Fruit fly (Drosophila melanogaster) whole organism, prepupa: ENCODE data around the gene PAN3.

ENCODE experiments used
- Blimp-1 ChIP-seq: fragments of 200-800 bp; sonication (Bioruptor generic); optimal IDR thresholded peaks from 3 replicates; lab custom pipeline; 2017; ENCODE audit warnings: missing biosample characterization, missing genetic modification characterization, mild to moderate bottlenecking, moderate library complexity, missing genetic modification reagents
- CG10631 ChIP-seq: fragments of 200-800 bp; sonication (Bioruptor generic); optimal IDR thresholded peaks from 2 replicates; lab custom pipeline; 2016; ENCODE audit warnings: missing biosample characterization, missing genetic modification characterization
- CG10669 ChIP-seq: fragments of 200-800 bp; sonication (Bioruptor generic); optimal IDR thresholded peaks from 3 replicates; lab custom pipeline; 2018; ENCODE audit warnings: missing biosample characterization, mild to moderate bottlenecking, missing genetic modification characterization, moderate library complexity
- CG11294 ChIP-seq: fragments of 200-800 bp; sonication (Bioruptor generic); IDR thresholded peaks from 2 replicates; pipeline ENCODE4 v1.3.6; 2022; ENCODE audit warnings: missing biosample characterization, missing genetic modification characterization
- CG11762 ChIP-seq: fragments of 200-800 bp; sonication (Bioruptor generic); optimal IDR thresholded peaks from 3 replicates; lab custom pipeline; 2016; ENCODE audit warnings: missing biosample characterization, missing genetic modification characterization; ENCODE audit not compliant: insufficient read depth
- CG11902 ChIP-seq: fragments of 200-800 bp; sonication (Bioruptor generic); optimal IDR thresholded peaks from 3 replicates; lab custom pipeline; 2016; ENCODE audit warnings: missing biosample characterization, missing genetic modification characterization
- CG15336 ChIP-seq: fragments of 200-800 bp; sonication (Bioruptor generic); IDR thresholded peaks from 2 replicates; pipeline ENCODE4 v1.3.6; 2022; ENCODE audit warnings: missing biosample characterization, missing genetic modification characterization
- CG16779 ChIP-seq: fragments of 200-800 bp; sonication (Bioruptor generic); optimal IDR thresholded peaks from 3 replicates; lab custom pipeline; 2017; ENCODE audit warnings: missing biosample characterization, mild to moderate bottlenecking, missing genetic modification characterization
- CG3032 ChIP-seq: fragments of 200-800 bp; optimal IDR thresholded peaks from 2 replicates; lab custom pipeline; 2019; ENCODE audit warnings: missing biosample characterization, mild to moderate bottlenecking, missing genetic modification characterization, moderate library complexity
- CG31627 ChIP-seq: fragments of 200-800 bp; sonication (Bioruptor generic); optimal IDR thresholded peaks from 3 replicates; lab custom pipeline; 2016; ENCODE audit warnings: missing biosample characterization, missing genetic modification characterization
- CG32006 ChIP-seq: fragments of 200-800 bp; sonication (Bioruptor generic); optimal IDR thresholded peaks from 3 replicates; lab custom pipeline; 2017; ENCODE audit warnings: missing biosample characterization, mild to moderate bottlenecking, missing genetic modification characterization
- CG34406 ChIP-seq: fragments of 200-800 bp; sonication (Bioruptor generic); optimal IDR thresholded peaks from 3 replicates; lab custom pipeline; 2016; ENCODE audit warnings: missing biosample characterization, missing genetic modification characterization
- CG3919 ChIP-seq: fragments of 200-800 bp; sonication (Bioruptor generic); optimal IDR thresholded peaks from 3 replicates; lab custom pipeline; 2016; ENCODE audit warnings: missing biosample characterization, missing genetic modification characterization
- CG6163 ChIP-seq: fragments of 200-800 bp; sonication (Bioruptor generic); IDR thresholded peaks from 3 replicates; pipeline ENCODE4 v1.3.6; 2022; ENCODE audit warnings: missing biosample characterization, missing genetic modification characterization
- CG6276 ChIP-seq: fragments of 200-800 bp; sonication (Bioruptor generic); optimal IDR thresholded peaks from 2 replicates; lab custom pipeline; 2017; ENCODE audit warnings: missing biosample characterization, mild to moderate bottlenecking, missing genetic modification characterization
- CG6792 ChIP-seq: fragments of 200-800 bp; sonication (Bioruptor generic); optimal IDR thresholded peaks from 3 replicates; lab custom pipeline; 2016; ENCODE audit warnings: missing biosample characterization, missing genetic modification characterization
- CG6808 ChIP-seq: fragments of 200-800 bp; sonication (Bioruptor generic); optimal IDR thresholded peaks from 3 replicates; lab custom pipeline; 2017; ENCODE audit warnings: missing biosample characterization, missing genetic modification characterization, mild to moderate bottlenecking, moderate library complexity, missing genetic modification reagents
- CG7368 ChIP-seq: fragments of 200-800 bp; sonication (Bioruptor generic); optimal IDR thresholded peaks from 3 replicates; lab custom pipeline; 2016; ENCODE audit warnings: missing biosample characterization, missing genetic modification characterization
- CG8119 ChIP-seq: fragments of 200-800 bp; sonication (Bioruptor generic); IDR thresholded peaks from 3 replicates; pipeline ENCODE4 v1.3.6; 2022; ENCODE audit warnings: missing biosample characterization, missing genetic modification characterization
- CG8319 ChIP-seq: fragments of 200-800 bp; sonication (Bioruptor generic); optimal IDR thresholded peaks from 3 replicates; lab custom pipeline; 2016; ENCODE audit warnings: missing biosample characterization, missing genetic modification characterization
- CG8632 ChIP-seq: fragments of 200-800 bp; sonication (Bioruptor generic); optimal IDR thresholded peaks from 3 replicates; lab custom pipeline; 2016; ENCODE audit warnings: missing biosample characterization, missing genetic modification characterization
- CG9139 ChIP-seq: fragments of 200-800 bp; sonication (Bioruptor generic); optimal IDR thresholded peaks from 3 replicates; lab custom pipeline; 2017; ENCODE audit warnings: missing biosample characterization, mild to moderate bottlenecking, missing genetic modification characterization
- Eip75B ChIP-seq: fragments of 200-800 bp; sonication (Bioruptor generic); optimal IDR thresholded peaks from 3 replicates; lab custom pipeline; 2016; ENCODE audit warnings: missing biosample characterization, missing genetic modification characterization
- Eip78C ChIP-seq: fragments of 200-800 bp; sonication (Bioruptor generic); peaks from one replicate; lab custom pipeline; 2016; ENCODE audit warnings: missing biosample characterization, missing genetic modification characterization
- Ets21C ChIP-seq: fragments of 200-800 bp; sonication (Bioruptor generic); optimal IDR thresholded peaks from 3 replicates; lab custom pipeline; 2016; ENCODE audit warnings: missing biosample characterization, missing genetic modification characterization
- Gug ChIP-seq: fragments of 200-800 bp; sonication (Bioruptor generic); IDR thresholded peaks from 2 replicates; pipeline ENCODE4 v1.3.6; 2022; ENCODE audit warnings: missing biosample characterization, missing genetic modification characterization
- Hr38 ChIP-seq: sonication (Bioruptor generic); optimal IDR thresholded peaks from 2 replicates; lab custom pipeline; 2016; ENCODE audit warnings: missing biosample characterization, missing genetic modification characterization
- Lpt ChIP-seq: fragments of 200-800 bp; sonication (Bioruptor generic); optimal IDR thresholded peaks from 3 replicates; lab custom pipeline; 2016; ENCODE audit warnings: missing biosample characterization, missing genetic modification characterization
- Met ChIP-seq: fragments of 200-800 bp; sonication (Bioruptor generic); optimal IDR thresholded peaks from 3 replicates; lab custom pipeline; 2016; ENCODE audit warnings: missing biosample characterization, missing genetic modification characterization
- Smox ChIP-seq: fragments of 200-800 bp; sonication (Bioruptor generic); optimal IDR thresholded peaks from 3 replicates; lab custom pipeline; 2016; ENCODE audit warnings: missing biosample characterization, missing genetic modification characterization
- Sox102F ChIP-seq: fragments of 200-800 bp; sonication (Bioruptor generic); optimal IDR thresholded peaks from 2 replicates; lab custom pipeline; 2016; ENCODE audit warnings: missing biosample characterization, mild to moderate bottlenecking, missing genetic modification characterization
- acj6 ChIP-seq: fragments of 200-800 bp; sonication (Bioruptor generic); optimal IDR thresholded peaks from 3 replicates; lab custom pipeline; 2016; ENCODE audit warnings: missing biosample characterization, missing genetic modification characterization
- cyc ChIP-seq: fragments of 200-800 bp; sonication (Bioruptor generic); optimal IDR thresholded peaks from 3 replicates; lab custom pipeline; 2016; ENCODE audit warnings: missing biosample characterization, missing genetic modification characterization
- dac ChIP-seq: fragments of 200-800 bp; sonication (Bioruptor generic); optimal IDR thresholded peaks from 2 replicates; lab custom pipeline; 2017; ENCODE audit warnings: missing biosample characterization, mild to moderate bottlenecking, missing genetic modification characterization
- esn ChIP-seq: fragments of 200-800 bp; sonication (Bioruptor generic); optimal IDR thresholded peaks from 2 replicates; lab custom pipeline; 2016; ENCODE audit warnings: missing biosample characterization, mild to moderate bottlenecking, missing genetic modification characterization, moderate library complexity
- fd59A ChIP-seq: fragments of 200-800 bp; sonication (Bioruptor generic); optimal IDR thresholded peaks from 2 replicates; lab custom pipeline; 2017; ENCODE audit warnings: missing biosample characterization, mild to moderate bottlenecking, missing genetic modification characterization, missing genetic modification reagents
- fd85E ChIP-seq: fragments of 200-800 bp; sonication (Bioruptor generic); optimal IDR thresholded peaks from 3 replicates; lab custom pipeline; 2016; ENCODE audit warnings: missing biosample characterization, missing genetic modification characterization
- fkh ChIP-seq: fragments of 200-800 bp; sonication (Bioruptor generic); optimal IDR thresholded peaks from 3 replicates; lab custom pipeline; 2017; ENCODE audit warnings: missing biosample characterization, mild to moderate bottlenecking, missing genetic modification characterization, moderate library complexity
- lz ChIP-seq: fragments of 200-800 bp; sonication (Bioruptor generic); optimal IDR thresholded peaks from 3 replicates; lab custom pipeline; 2016; ENCODE audit warnings: missing biosample characterization, missing genetic modification characterization
- net ChIP-seq: fragments of 200-800 bp; sonication (Bioruptor generic); optimal IDR thresholded peaks from 3 replicates; lab custom pipeline; 2016; ENCODE audit warnings: missing biosample characterization, missing genetic modification characterization
- pdm3 ChIP-seq: fragments of 200-800 bp; sonication (Bioruptor generic); optimal IDR thresholded peaks from 3 replicates; lab custom pipeline; 2016; ENCODE audit warnings: missing biosample characterization, missing genetic modification characterization
- salr ChIP-seq, 2 experiments: fragments of 200-800 bp; sonication (Bioruptor generic); optimal IDR thresholded peaks; 3 replicates each; lab custom pipeline; 2016 to 2018; ENCODE audit warnings: missing biosample characterization in 2 of 2, missing genetic modification characterization in 2 of 2, mild to moderate bottlenecking in 1 of 2
- spab ChIP-seq: fragments of 200-800 bp; sonication (Bioruptor generic); optimal IDR thresholded peaks from 2 replicates; lab custom pipeline; 2017; ENCODE audit warnings: missing biosample characterization, mild to moderate bottlenecking, missing genetic modification characterization, missing genetic modification reagents
- ss ChIP-seq, 2 experiments: fragments of 200-800 bp; sonication (Bioruptor generic); optimal IDR thresholded peaks; 2 replicates in 1 of 2; 3 replicates in 1 of 2; lab custom pipeline; 2017 to 2018; ENCODE audit warnings: mild to moderate bottlenecking in 2 of 2, missing biosample characterization in 2 of 2, missing genetic modification characterization in 2 of 2, moderate library complexity in 1 of 2
- svp ChIP-seq: fragments of 200-800 bp; sonication (Bioruptor generic); peaks from one replicate; lab custom pipeline; 2016; ENCODE audit warnings: missing biosample characterization, missing genetic modification characterization
- vri ChIP-seq: fragments of 200-800 bp; sonication (Bioruptor generic); optimal IDR thresholded peaks from 3 replicates; lab custom pipeline; 2016; ENCODE audit warnings: missing biosample characterization, mild to moderate bottlenecking, missing genetic modification characterization

PAN3 gene

dm6 chr3L:3060054-3060979, 10.6 kb upstream of the PAN3 start (continued):
- peak; percentile 99 for TF ChIP-seq fd59A (GFP tag; lab: Kevin White, UChicago)
- peak; percentile 100 for TF ChIP-seq CG11294 (GFP tag; lab: Robert Waterston, UW)
- peak; percentile 98 for TF ChIP-seq fd85E (GFP tag; lab: Kevin White, UChicago)
- TF ChIP-seq CG8632, result peak; percentile 100
- TF ChIP-seq lz (GFP tag; lab: Kevin White, UChicago), result peak; percentile 100
- TF ChIP-seq spab (GFP tag; lab: Kevin White, UChicago), result peak; percentile 99
- TF ChIP-seq pdm3 (GFP tag; lab: Kevin White, UChicago), result peak; percentile 100
- peak; percentile 100 for TF ChIP-seq net (GFP tag; lab: Kevin White, UChicago)
- peak; percentile 99 for TF ChIP-seq CG11762 (GFP tag; lab: Kevin White, UChicago)
- TF ChIP-seq CG16779 (tag; lab: Kevin White, UChicago), result peak; percentile 98
- TF ChIP-seq CG3919 (GFP tag; lab: Kevin White, UChicago), result peak; percentile 100
- peak; percentile 97 for TF ChIP-seq Blimp-1
- peak; percentile 100 for TF ChIP-seq CG7368 (GFP tag; lab: Kevin White, UChicago)
- TF ChIP-seq CG6276 (GFP tag; lab: Kevin White, UChicago), result peak; percentile 99
- TF ChIP-seq CG11902 (GFP tag; lab: Kevin White, UChicago), result peak; percentile 100
- TF ChIP-seq, all 60 proteins: peak for 60

dm6 chr3L:3069774-3070173, 1.2 kb upstream of the PAN3 start:
- TF ChIP-seq salr (GFP tag; optimal IDR thresholded peaks at IDR 0.05; lab: Kevin White, UChicago) (no peak), CG6808 (GFP tag; lab: Kevin White, UChicago) (no peak), CG7368 (GFP tag; lab: Kevin White, UChicago) (no peak), CG9139 (GFP tag; lab: Kevin White, UChicago) (no peak), CG11762 (GFP tag; lab: Kevin White, UChicago) (no peak), CG10631 (GFP tag; lab: Kevin White, UChicago) (no peak), CG11902 (GFP tag; lab: Kevin White, UChicago) (no peak), dac (GFP tag; lab: Kevin White, UChicago) (no peak), ss (GFP tag; optimal IDR thresholded peaks at IDR 0.05; lab: Kevin White, UChicago) (peak in 1 of 2 experiments; percentile 26), Lpt (GFP tag; lab: Kevin White, UChicago) (no peak), svp (GFP tag; lab: Kevin White, UChicago) (peak; percentile 31), spab (GFP tag; lab: Kevin White, UChicago) (no peak), CG3032 (no peak), CG34406 (GFP tag; lab: Kevin White, UChicago) (no peak), fd85E (GFP tag; lab: Kevin White, UChicago) (no peak), Eip75B (GFP tag; lab: Kevin White, UChicago) (no peak), Ets21C (GFP tag; lab: Kevin White, UChicago) (no peak), CG10669 (GFP tag; lab: Kevin White, UChicago) (no peak), Smox (no peak), esn (GFP tag; lab: Kevin White, UChicago) (no peak), Hr38 (GFP tag; lab: Kevin White, UChicago) (no peak), CG8632 (no peak), acj6 (GFP tag; lab: Kevin White, UChicago) (no peak), CG31627 (no peak), CG6792 (GFP tag; lab: Kevin White, UChicago) (no peak), CG8119 (no peak), cyc (no peak), CG6276 (GFP tag; lab: Kevin White, UChicago) (no peak), vri (GFP tag; lab: Kevin White, UChicago) (peak; percentile 46), CG15336 (GFP tag; lab: Robert Waterston, UW) (0 out of 2 replicates have a peak, but pooled peaks have one; percentile 9), Sox102F (no peak), CG8319 (GFP tag; lab: Kevin White, UChicago) (no peak), net (GFP tag; lab: Kevin White, UChicago) (no peak), Met (no peak), pdm3 (GFP tag; lab: Kevin White, UChicago) (no peak), Eip78C (peak; percentile 4), fkh (GFP tag; lab: Kevin White, UChicago) (peak; percentile 53), CG6163 (GFP tag; lab: Robert Waterston, UW) (0 out of 3 replicates have a peak, but pooled peaks have one; percentile 11), Gug (no peak), CG32006 (GFP tag; lab: Kevin White, UChicago) (no peak)
